Fruit fly (Drosophila melanogaster) whole organism, adult: ENCODE results near the gene CG46467.

ENCODE experiments used
- CG11617 ChIP-seq: fragments of 200-800 bp; sonication (Bioruptor generic); optimal IDR thresholded peaks from 2 replicates; lab custom pipeline; 2017; ENCODE audit warnings: mild to moderate bottlenecking, missing biosample characterization, missing genetic modification reagents, missing genetic modification characterization
- CG12768 ChIP-seq: fragments of 200-800 bp; sonication (Bioruptor generic); optimal IDR thresholded peaks from 2 replicates; lab custom pipeline; 2017; ENCODE audit warnings: missing biosample characterization, missing genetic modification characterization, mild to moderate bottlenecking, moderate library complexity, missing genetic modification reagents
- CG14711 ChIP-seq: fragments of 200-800 bp; sonication (Bioruptor generic); optimal IDR thresholded peaks from 2 replicates; lab custom pipeline; 2018; ENCODE audit warnings: missing biosample characterization, mild to moderate bottlenecking, missing genetic modification characterization, moderate library complexity
- CG1620 ChIP-seq: fragments of 200-800 bp; sonication (Bioruptor generic); optimal IDR thresholded peaks from 2 replicates; lab custom pipeline; 2016; ENCODE audit warnings: missing biosample characterization, missing genetic modification characterization
- CG33017 ChIP-seq: fragments of 200-800 bp; sonication (Bioruptor generic); optimal IDR thresholded peaks from 2 replicates; lab custom pipeline; 2018; ENCODE audit warnings: missing biosample characterization, mild to moderate bottlenecking, missing genetic modification characterization, moderate library complexity
- CG5204 ChIP-seq: fragments of 200-800 bp; sonication (Bioruptor generic); optimal IDR thresholded peaks from 2 replicates; lab custom pipeline; 2016; ENCODE audit warnings: missing biosample characterization, missing genetic modification characterization
- CG7045 ChIP-seq: fragments of 200-800 bp; sonication (Bioruptor generic); optimal IDR thresholded peaks from 2 replicates; lab custom pipeline; 2017; ENCODE audit warnings: missing biosample characterization, mild to moderate bottlenecking, missing genetic modification characterization
- CG7101 ChIP-seq: fragments of 200-800 bp; sonication (Bioruptor generic); optimal IDR thresholded peaks from 2 replicates; lab custom pipeline; 2018; ENCODE audit warnings: missing biosample characterization, mild to moderate bottlenecking, missing genetic modification characterization, moderate library complexity
- Clk ChIP-seq: fragments of 200-800 bp; sonication (Bioruptor generic); optimal IDR thresholded peaks from 2 replicates; lab custom pipeline; 2017; ENCODE audit warnings: missing biosample characterization, missing genetic modification characterization
- Crg-1 ChIP-seq: fragments of 200-800 bp; sonication (Bioruptor generic); optimal IDR thresholded peaks from 2 replicates; lab custom pipeline; 2016; ENCODE audit warnings: missing biosample characterization, missing genetic modification characterization
- Hr96 ChIP-seq: fragments of 200-800 bp; sonication (Bioruptor generic); optimal IDR thresholded peaks from 2 replicates; lab custom pipeline; 2016; ENCODE audit warnings: missing biosample characterization, missing genetic modification characterization
- Mnt ChIP-seq: fragments of 200-800 bp; sonication (Bioruptor generic); optimal IDR thresholded peaks from 2 replicates; lab custom pipeline; 2016; ENCODE audit warnings: missing biosample characterization, mild to moderate bottlenecking, missing genetic modification characterization
- bab1 ChIP-seq: fragments of 200-800 bp; sonication (Bioruptor generic); optimal IDR thresholded peaks from 3 replicates; lab custom pipeline; 2019; ENCODE audit warnings: missing biosample characterization, mild to moderate bottlenecking, missing genetic modification characterization, moderate library complexity
- cic ChIP-seq: fragments of 200-800 bp; sonication (Bioruptor generic); optimal IDR thresholded peaks from 2 replicates; lab custom pipeline; 2017; ENCODE audit warnings: missing biosample characterization, mild to moderate bottlenecking, missing genetic modification characterization, moderate library complexity
- cnc ChIP-seq, 2 experiments: fragments of >200 bp; optimal IDR thresholded peaks; 2 replicates each; lab custom pipeline; 2017
- kay ChIP-seq: fragments of 200-800 bp; sonication (Bioruptor generic); peaks from one replicate; lab custom pipeline; 2016; ENCODE audit warnings: missing biosample characterization, missing genetic modification characterization, borderline replicate concordance
- ovo ChIP-seq: fragments of 200-800 bp; sonication (Bioruptor generic); optimal IDR thresholded peaks from 2 replicates; lab custom pipeline; 2016; ENCODE audit warnings: missing biosample characterization, missing genetic modification characterization
- pad ChIP-seq: fragments of 200-800 bp; sonication (Bioruptor generic); optimal IDR thresholded peaks from 3 replicates; lab custom pipeline; 2017; ENCODE audit warnings: missing biosample characterization, missing genetic modification characterization, mild to moderate bottlenecking, moderate library complexity, missing genetic modification reagents
- tj ChIP-seq: fragments of 200-800 bp; sonication (Bioruptor generic); optimal IDR thresholded peaks from 3 replicates; lab custom pipeline; 2017; ENCODE audit warnings: missing biosample characterization, mild to moderate bottlenecking, missing genetic modification characterization, moderate library complexity
- toe ChIP-seq: fragments of 200-800 bp; sonication (Bioruptor generic); optimal IDR thresholded peaks from 2 replicates; lab custom pipeline; 2016; ENCODE audit warnings: missing biosample characterization, missing genetic modification characterization

Gene CG46467

dm6 chr3R:9924485-9924884 lies 50.0 kb downstream of the CG46467 start:
- TF ChIP-seq Crg-1 (GFP tag; lab: Kevin White, UChicago) (no peak), ovo (GFP tag; lab: Kevin White, UChicago) (no peak), Clk (GFP tag; lab: Kevin White, UChicago) (no peak), cic (GFP tag; lab: Kevin White, UChicago) (no peak), CG7101 (tag; lab: Kevin White, UChicago) (no peak)

- TF ChIP-seq CG14711 (tag; lab: Kevin White, UChicago): no peak
- no peak for TF ChIP-seq Mnt
- no peak for TF ChIP-seq kay (GFP tag; lab: Kevin White, UChicago)
- TF ChIP-seq cic (GFP tag; lab: Kevin White, UChicago): no peak
- no peak for TF ChIP-seq cnc (optimal IDR thresholded peaks at IDR 0.05; lab: Kevin White, UChicago)
- no peak for TF ChIP-seq ovo (GFP tag; lab: Kevin White, UChicago)
- TF ChIP-seq Clk (GFP tag; lab: Kevin White, UChicago): no peak
- no peak for TF ChIP-seq CG5204 (GFP tag; lab: Kevin White, UChicago)
- no peak for TF ChIP-seq CG12768 (GFP tag; lab: Kevin White, UChicago)
- no peak for TF ChIP-seq toe (GFP tag; lab: Kevin White, UChicago)
- TF ChIP-seq bab1 (GFP tag; lab: Kevin White, UChicago): no peak
Observed at dm6 chr3R:9925256-9925655, 50.8 kb downstream of the CG46467 start.

- TF ChIP-seq Mnt: no peak
- TF ChIP-seq Crg-1 (GFP tag; lab: Kevin White, UChicago): no peak
- TF ChIP-seq CG11617 (GFP tag; lab: Kevin White, UChicago): no peak
- no peak for TF ChIP-seq cnc (optimal IDR thresholded peaks at IDR 0.05; lab: Kevin White, UChicago)
- TF ChIP-seq toe (GFP tag; lab: Kevin White, UChicago): no peak
- no peak for TF ChIP-seq Clk (GFP tag; lab: Kevin White, UChicago)
- TF ChIP-seq ovo (GFP tag; lab: Kevin White, UChicago): no peak
- TF ChIP-seq cic (GFP tag; lab: Kevin White, UChicago): no peak
- TF ChIP-seq kay (GFP tag; lab: Kevin White, UChicago): no peak
- no peak for TF ChIP-seq CG5204 (GFP tag; lab: Kevin White, UChicago)
- no peak for TF ChIP-seq pad (GFP tag; lab: Kevin White, UChicago)
- TF ChIP-seq Hr96 (GFP tag; lab: Kevin White, UChicago): no peak
- TF ChIP-seq CG12768 (GFP tag; lab: Kevin White, UChicago): no peak
- no peak for TF ChIP-seq CG7045 (GFP tag; lab: Kevin White, UChicago)
- TF ChIP-seq CG14711 (tag; lab: Kevin White, UChicago): no peak
- no peak for TF ChIP-seq bab1 (GFP tag; lab: Kevin White, UChicago)
- TF ChIP-seq tj (GFP tag; lab: Kevin White, UChicago): no peak
- TF ChIP-seq CG33017 (tag; lab: Kevin White, UChicago): no peak
- TF ChIP-seq CG7101 (tag; lab: Kevin White, UChicago): no peak
Observed at dm6 chr3R:9926856-9927822, 52.7 kb downstream of the CG46467 start.

- TF ChIP-seq CG7101 (tag; lab: Kevin White, UChicago) (peak; percentile 41), CG11617 (GFP tag; lab: Kevin White, UChicago) (peak; percentile 46), Crg-1 (GFP tag; lab: Kevin White, UChicago) (no peak), Hr96 (GFP tag; lab: Kevin White, UChicago) (peak; percentile 34), Clk (GFP tag; lab: Kevin White, UChicago) (peak; percentile 45), bab1 (GFP tag; lab: Kevin White, UChicago) (peak; percentile 30), cic (GFP tag; lab: Kevin White, UChicago) (peak; percentile 90), Mnt (peak; percentile 70), toe (GFP tag; lab: Kevin White, UChicago) (no peak), CG5204 (GFP tag; lab: Kevin White, UChicago) (no peak), CG7045 (GFP tag; lab: Kevin White, UChicago) (peak; percentile 56), pad (GFP tag; lab: Kevin White, UChicago) (peak; percentile 50), tj (GFP tag; lab: Kevin White, UChicago) (no peak), ovo (GFP tag; lab: Kevin White, UChicago) (no peak), CG14711 (tag; lab: Kevin White, UChicago) (no peak), CG12768 (GFP tag; lab: Kevin White, UChicago) (peak; percentile 77), kay (GFP tag; lab: Kevin White, UChicago) (no peak), CG1620 (GFP tag; lab: Kevin White, UChicago) (no peak), cnc (optimal IDR thresholded peaks at IDR 0.05; lab: Kevin White, UChicago) (no peak), CG33017 (tag; lab: Kevin White, UChicago) (peak; percentile 59)
Observed at dm6 chr3R:9928205-9929008, 53.9 kb downstream of the CG46467 start.

dm6 chr3R:9929153-9929552 lies 54.7 kb downstream of the CG46467 start:
- no peak for TF ChIP-seq toe (GFP tag; lab: Kevin White, UChicago)
- TF ChIP-seq CG33017 (tag; lab: Kevin White, UChicago): no peak
- no peak for TF ChIP-seq Clk (GFP tag; lab: Kevin White, UChicago)
- no peak for TF ChIP-seq kay (GFP tag; lab: Kevin White, UChicago)
- TF ChIP-seq tj (GFP tag; lab: Kevin White, UChicago): peak; percentile 76
- no peak for TF ChIP-seq CG11617 (GFP tag; lab: Kevin White, UChicago)
- TF ChIP-seq ovo (GFP tag; lab: Kevin White, UChicago): peak; percentile 66
- TF ChIP-seq CG1620 (GFP tag; lab: Kevin White, UChicago): no peak
- TF ChIP-seq Crg-1 (GFP tag; lab: Kevin White, UChicago): no peak
- no peak for TF ChIP-seq pad (GFP tag; lab: Kevin White, UChicago)
